Worm (Caenorhabditis elegans) whole organism, young adult: ENCODE results near the gene ZK666.1.

Experiments used
- B0336.3 ChIP-seq: fragments of 200-800 bp; sonication (Bioruptor generic); IDR thresholded peaks from 2 replicates; pipeline ENCODE4 v1.3.6; 2022; ENCODE audit warnings: missing genetic modification characterization, missing compliant biosample characterization
- D2030.7 ChIP-seq: fragments of 200-800 bp; sonication (Bioruptor generic); IDR thresholded peaks from 2 replicates; pipeline ENCODE4 v1.3.6; 2022; ENCODE audit warnings: missing genetic modification reagents, missing genetic modification characterization, missing compliant biosample characterization
- F49E8.2 ChIP-seq: sonication (generic microtip); optimal IDR thresholded peaks from 3 replicates; lab custom pipeline; 2017; ENCODE audit warnings: missing genetic modification characterization, mild to moderate bottlenecking, missing compliant biosample characterization, antibody characterized with exemption, moderate library complexity; ENCODE audit not compliant: insufficient read depth
- F55B11.4 ChIP-seq: sonication (generic microtip); optimal IDR thresholded peaks from 2 replicates; lab custom pipeline; 2016; ENCODE audit warnings: missing compliant biosample characterization, missing genetic modification characterization, borderline replicate concordance; ENCODE audit not compliant: insufficient read depth
- K12H6.12 ChIP-seq: fragments of 200-800 bp; sonication (Bioruptor generic); optimal IDR thresholded peaks from 2 replicates; lab custom pipeline; 2018; ENCODE audit warnings: mild to moderate bottlenecking, missing genetic modification characterization, missing compliant biosample characterization
- T07F8.4 ChIP-seq: sonication (generic microtip); optimal IDR thresholded peaks from 2 replicates; lab custom pipeline; 2016; ENCODE audit warnings: mild to moderate bottlenecking, missing genetic modification characterization, moderate library complexity, missing compliant biosample characterization
- Y53F4B.3 ChIP-seq: fragments of 200-800 bp; sonication (Bioruptor generic); IDR thresholded peaks from 2 replicates; pipeline ENCODE4 v1.3.6; 2022; ENCODE audit warnings: missing genetic modification reagents, missing genetic modification characterization, missing compliant biosample characterization
- Y56A3A.18 ChIP-seq: fragments of 200-800 bp; sonication (Bioruptor generic); IDR thresholded peaks from 2 replicates; pipeline ENCODE4 v1.3.6; 2022; ENCODE audit warnings: missing genetic modification reagents, missing genetic modification characterization, missing compliant biosample characterization
- Y79H2A.3 ChIP-seq: fragments of 200-800 bp; sonication (Bioruptor generic); conservative IDR thresholded peaks from 2 replicates; pipeline ENCODE4 v1.3.6; 2022; ENCODE audit warnings: missing genetic modification reagents, missing genetic modification characterization, missing compliant biosample characterization
- akir-1 ChIP-seq: fragments of 200-800 bp; sonication (Bioruptor generic); optimal IDR thresholded peaks from 2 replicates; lab custom pipeline; 2018; ENCODE audit warnings: mild to moderate bottlenecking, missing genetic modification characterization, moderate library complexity, missing compliant biosample characterization
- aptf-2 ChIP-seq: fragments of 200-800 bp; sonication (Bioruptor generic); conservative IDR thresholded peaks from 2 replicates; pipeline ENCODE4 v1.3.6; 2022; ENCODE audit warnings: missing genetic modification reagents, missing genetic modification characterization, missing compliant biosample characterization
- attf-3 ChIP-seq: fragments of 200-800 bp; sonication (Bioruptor generic); conservative IDR thresholded peaks from 2 replicates; pipeline ENCODE4 v1.3.6; 2022; ENCODE audit warnings: missing genetic modification reagents, missing genetic modification characterization, missing compliant biosample characterization
- bed-1 ChIP-seq: fragments of 200-800 bp; sonication (Bioruptor generic); IDR thresholded peaks from 2 replicates; pipeline ENCODE4 v1.3.6; 2022; ENCODE audit warnings: missing genetic modification reagents, missing genetic modification characterization, missing compliant biosample characterization
- ceh-100 ChIP-seq: fragments of 200-800 bp; sonication (Bioruptor generic); IDR thresholded peaks from 2 replicates; pipeline ENCODE4 v1.3.6; 2022; ENCODE audit warnings: missing genetic modification reagents, missing genetic modification characterization, missing compliant biosample characterization
- ceh-27 ChIP-seq: fragments of 200-800 bp; sonication (Bioruptor generic); optimal IDR thresholded peaks from 2 replicates; lab custom pipeline; 2018; ENCODE audit warnings: mild to moderate bottlenecking, missing genetic modification characterization, moderate library complexity, missing compliant biosample characterization
- ceh-91 ChIP-seq: fragments of 200-800 bp; sonication (Bioruptor generic); IDR thresholded peaks from 2 replicates; pipeline ENCODE4 v1.3.6; 2022; ENCODE audit warnings: missing genetic modification reagents, missing genetic modification characterization, missing compliant biosample characterization
- die-1 ChIP-seq: sonication (generic microtip); optimal IDR thresholded peaks from 2 replicates; lab custom pipeline; 2016; ENCODE audit warnings: missing genotype, mild to moderate bottlenecking, missing genetic modification characterization, missing compliant biosample characterization
- dox-1 ChIP-seq: fragments of 200-800 bp; sonication (Bioruptor generic); IDR thresholded peaks from 2 replicates; pipeline ENCODE4 v1.3.6; 2022; ENCODE audit warnings: missing genetic modification reagents, missing genetic modification characterization, missing compliant biosample characterization
- egrh-3 ChIP-seq: fragments of 200-800 bp; sonication (Bioruptor generic); IDR thresholded peaks from 2 replicates; pipeline ENCODE4 v1.3.6; 2022; ENCODE audit warnings: missing genetic modification reagents, missing genetic modification characterization, missing compliant biosample characterization
- him-1 ChIP-seq: sonication (generic microtip); optimal IDR thresholded peaks from 2 replicates; lab custom pipeline; 2016; ENCODE audit warnings: missing genotype, missing genetic modification reagents, missing genetic modification characterization, missing compliant biosample characterization
- hmg-1.2 ChIP-seq: fragments of 200-800 bp; sonication (Bioruptor generic); IDR thresholded peaks from 2 replicates; pipeline ENCODE4 v1.3.6; 2022; ENCODE audit warnings: missing genetic modification reagents, missing genetic modification characterization, missing compliant biosample characterization
- lin-40 ChIP-seq: sonication (generic microtip); optimal IDR thresholded peaks from 2 replicates; lab custom pipeline; 2016; ENCODE audit warnings: missing genetic modification characterization, mild to moderate bottlenecking, missing compliant biosample characterization, missing genotype, missing genetic modification reagents
- lsl-1 ChIP-seq: fragments of 200-800 bp; sonication (Bioruptor generic); optimal IDR thresholded peaks from 2 replicates; lab custom pipeline; 2018; ENCODE audit warnings: mild to moderate bottlenecking, missing genetic modification characterization, moderate library complexity, missing compliant biosample characterization
- madf-10 ChIP-seq: sonication (generic microtip); optimal IDR thresholded peaks from 2 replicates; lab custom pipeline; 2016; ENCODE audit warnings: mild to moderate bottlenecking, missing genetic modification characterization, missing compliant biosample characterization
- madf-8 ChIP-seq: fragments of 200-800 bp; sonication (Bioruptor generic); conservative IDR thresholded peaks from 2 replicates; pipeline ENCODE4 v1.3.6; 2022; ENCODE audit warnings: missing genetic modification reagents, missing genetic modification characterization, missing compliant biosample characterization
- mcd-1 ChIP-seq: fragments of 200-800 bp; sonication (Bioruptor generic); IDR thresholded peaks from 2 replicates; pipeline ENCODE4 v1.3.6; 2022; ENCODE audit warnings: missing genetic modification reagents, missing genetic modification characterization, missing compliant biosample characterization
- mel-28 ChIP-seq: sonication (generic microtip); optimal IDR thresholded peaks from 2 replicates; lab custom pipeline; 2016; ENCODE audit warnings: borderline replicate concordance, mild to moderate bottlenecking, missing genetic modification characterization, missing compliant biosample characterization
- mes-4 ChIP-seq: sonication (generic microtip); optimal IDR thresholded peaks from 2 replicates; lab custom pipeline; 2016; ENCODE audit warnings: missing genotype, missing genetic modification characterization, missing compliant biosample characterization
- nfya-1 ChIP-seq: sonication (generic microtip); optimal IDR thresholded peaks from 2 replicates; lab custom pipeline; 2017; ENCODE audit warnings: antibody characterized with exemption, missing compliant biosample characterization, missing genetic modification characterization, borderline replicate concordance; ENCODE audit not compliant: insufficient read depth
- nhr-120 ChIP-seq: fragments of 200-800 bp; sonication (Bioruptor generic); IDR thresholded peaks from 2 replicates; pipeline ENCODE4 v1.3.6; 2022; ENCODE audit warnings: missing genetic modification characterization, missing compliant biosample characterization
- nhr-179 ChIP-seq: sonication (generic microtip); optimal IDR thresholded peaks from 2 replicates; lab custom pipeline; 2016; ENCODE audit warnings: mild to moderate bottlenecking, missing genetic modification characterization, missing compliant biosample characterization
- nhr-27 ChIP-seq: fragments of 200-800 bp; sonication (Bioruptor generic); optimal IDR thresholded peaks from 2 replicates; lab custom pipeline; 2018; ENCODE audit warnings: mild to moderate bottlenecking, missing genetic modification characterization, moderate library complexity, missing compliant biosample characterization
- nhr-80 ChIP-seq: sonication (generic microtip); optimal IDR thresholded peaks from 2 replicates; lab custom pipeline; 2016; ENCODE audit warnings: missing genetic modification characterization, missing compliant biosample characterization
- pbrm-1 ChIP-seq: fragments of 200-800 bp; sonication (Bioruptor generic); IDR thresholded peaks from 2 replicates; pipeline ENCODE4 v1.3.6; 2022; ENCODE audit warnings: missing genetic modification reagents, missing genetic modification characterization, missing compliant biosample characterization
- rcor-1 ChIP-seq: fragments of 200-800 bp; sonication (Bioruptor generic); IDR thresholded peaks from 2 replicates; pipeline ENCODE4 v1.3.6; 2022; ENCODE audit warnings: missing genetic modification reagents, missing genetic modification characterization, missing compliant biosample characterization
- rec-8 ChIP-seq, 2 experiments: sonication (generic microtip); optimal IDR thresholded peaks; 2 replicates each; lab custom pipeline; 2016; ENCODE audit warnings: mild to moderate bottlenecking in 2 of 2, missing genetic modification characterization in 2 of 2, missing genetic modification reagents in 2 of 2, missing genotype in 2 of 2, missing biosample characterization in 1 of 2, missing compliant biosample characterization in 1 of 2, moderate library complexity in 1 of 2
- snpc-1.1 ChIP-seq: sonication (generic microtip); optimal IDR thresholded peaks from 2 replicates; lab custom pipeline; 2017; ENCODE audit warnings: missing genetic modification characterization, mild to moderate bottlenecking, missing compliant biosample characterization, antibody characterized with exemption, moderate library complexity, missing genotype, missing genetic modification reagents; ENCODE audit not compliant: insufficient read depth
- snpc-1.3 ChIP-seq: sonication (generic microtip); optimal IDR thresholded peaks from 2 replicates; lab custom pipeline; 2017; ENCODE audit warnings: missing genetic modification characterization, mild to moderate bottlenecking, missing compliant biosample characterization, antibody characterized with exemption, moderate library complexity, missing genotype, missing genetic modification reagents; ENCODE audit not compliant: insufficient read depth
- snpc-3.4 ChIP-seq: sonication (generic microtip); optimal IDR thresholded peaks from 2 replicates; lab custom pipeline; 2017; ENCODE audit warnings: missing genetic modification characterization, mild to moderate bottlenecking, missing compliant biosample characterization, antibody characterized with exemption, moderate library complexity, missing genotype, missing genetic modification reagents
- sptf-2 ChIP-seq: fragments of 200-800 bp; sonication (Bioruptor generic); optimal IDR thresholded peaks from 2 replicates; lab custom pipeline; 2018; ENCODE audit warnings: mild to moderate bottlenecking, missing genetic modification characterization, missing compliant biosample characterization
- tlf-1 ChIP-seq: fragments of 200-800 bp; sonication (Bioruptor generic); optimal IDR thresholded peaks from 2 replicates; lab custom pipeline; 2018; ENCODE audit warnings: mild to moderate bottlenecking, missing genetic modification characterization, missing compliant biosample characterization
- unc-62 ChIP-seq: fragments of 150-350 bp; optimal IDR thresholded peaks from 2 replicates; lab custom pipeline; 2014; ENCODE audit warnings: missing biosample characterization, missing genetic modification reagents, missing genetic modification characterization
- zfh-2 ChIP-seq: fragments of 200-800 bp; sonication (Bioruptor generic); conservative IDR thresholded peaks from 2 replicates; pipeline ENCODE4 v1.3.6; 2022; ENCODE audit warnings: missing genetic modification reagents, missing genetic modification characterization, missing compliant biosample characterization
- ztf-22 ChIP-seq: fragments of 200-800 bp; sonication (Bioruptor generic); optimal IDR thresholded peaks from 2 replicates; lab custom pipeline; 2018; ENCODE audit warnings: mild to moderate bottlenecking, missing genetic modification characterization, moderate library complexity, missing compliant biosample characterization
- ztf-28 ChIP-seq: fragments of 200-800 bp; sonication (Bioruptor generic); IDR thresholded peaks from 2 replicates; pipeline ENCODE4 v1.3.6; 2022; ENCODE audit warnings: missing genetic modification reagents, missing genetic modification characterization, missing compliant biosample characterization
- ztf-6 ChIP-seq: fragments of 200-800 bp; sonication (Bioruptor generic); IDR thresholded peaks from 2 replicates; pipeline ENCODE4 v1.3.6; 2022; ENCODE audit warnings: missing genetic modification reagents, missing genetic modification characterization, missing compliant biosample characterization

ZK666.1 gene

ce11 chrII:10502491-10503063, 31.4 kb upstream of the ZK666.1 start, which contains the start of gene myrf-1 (continued):
- TF ChIP-seq mel-28 (no peak), die-1 (tag; lab: Kevin White, UChicago) (peak; percentile 62), nfya-1 (tag; lab: Kevin White, UChicago) (no peak), mcd-1 (peak; percentile 81), tlf-1 (GFP tag; lab: Kevin White, UChicago) (no peak), snpc-3.4 (tag; lab: Kevin White, UChicago) (no peak), D2030.7 (no peak), snpc-1.3 (tag; lab: Kevin White, UChicago) (no peak), mes-4 (tag; lab: Kevin White, UChicago) (no peak), ceh-27 (GFP tag; lab: Kevin White, UChicago) (peak; percentile 74), B0336.3 (no peak), madf-10 (tag; lab: Kevin White, UChicago) (peak; percentile 57), dox-1 (GFP tag; lab: Robert Waterston, UW) (peak; percentile 90), F49E8.2 (tag; lab: Kevin White, UChicago) (no peak), akir-1 (GFP tag; lab: Kevin White, UChicago) (peak; percentile 21), ceh-91 (GFP tag; lab: Robert Waterston, UW) (no peak), ztf-6 (no peak), lsl-1 (GFP tag; lab: Kevin White, UChicago) (no peak), him-1 (tag; lab: Kevin White, UChicago) (no peak), rec-8 (tag; optimal IDR thresholded peaks at IDR 0.05; lab: Kevin White, UChicago) (no peak), ztf-28 (no peak), bed-1 (no peak), ztf-22 (GFP tag; lab: Kevin White, UChicago) (no peak), Y79H2A.3 (GFP tag; lab: Robert Waterston, UW) (no peak), nhr-27 (no peak), Y53F4B.3 (GFP tag; lab: Robert Waterston, UW) (no peak), aptf-2 (no peak), K12H6.12 (tag; lab: Kevin White, UChicago) (peak; percentile 88), pbrm-1 (peak; percentile 69; the same call in 1 of the 2 replicates), lin-40 (tag; lab: Kevin White, UChicago) (peak; percentile 73)

- TF ChIP-seq hmg-1.2 (GFP tag; lab: Robert Waterston, UW): peak; percentile 68; the same call in 1 of the 2 replicates
- peak; percentile 17 for TF ChIP-seq nhr-80 (tag; lab: Kevin White, UChicago)
- 0 out of 2 replicates have a peak, but pooled peaks have one; percentile 17 for TF ChIP-seq zfh-2
- TF ChIP-seq ztf-28: no peak
- TF ChIP-seq, all 124 proteins: peak for 3
These were observed 30.4 kb upstream of the ZK666.1 start for ce11 chrII:10501578-10501977.

- no peak for TF ChIP-seq madf-8 (GFP tag; lab: Robert Waterston, UW)
- no peak for TF ChIP-seq ceh-100 (GFP tag; lab: Robert Waterston, UW)
- no peak for TF ChIP-seq ztf-22 (GFP tag; lab: Kevin White, UChicago)
- TF ChIP-seq unc-62 (GFP tag; lab: Kevin White, UChicago): no peak
- TF ChIP-seq T07F8.4: no peak
- no peak for TF ChIP-seq Y56A3A.18 (GFP tag; lab: Robert Waterston, UW)
- no peak for TF ChIP-seq nhr-179 (tag; lab: Kevin White, UChicago)
- TF ChIP-seq nhr-120 (GFP tag; lab: Robert Waterston, UW): no peak
- TF ChIP-seq egrh-3: no peak
- no peak for TF ChIP-seq snpc-1.1 (tag; lab: Kevin White, UChicago)
- no peak for TF ChIP-seq rcor-1 (GFP tag; lab: Robert Waterston, UW)
- TF ChIP-seq sptf-2 (GFP tag; lab: Kevin White, UChicago): no peak
- no peak for TF ChIP-seq F55B11.4 (tag; lab: Kevin White, UChicago)
- no peak for TF ChIP-seq attf-3 (GFP tag; lab: Robert Waterston, UW)
These were observed 29.5 kb upstream of the ZK666.1 start for ce11 chrII:10500674-10501073.
